Fruit fly (Drosophila melanogaster) whole organism, prepupa: Measurements from ENCODE around the gene CG32679.
A peak's percentile ranks its signal among the peaks of the same experiment; 100 is the strongest.

Experiments
- Blimp-1 ChIP-seq: fragments of 200-800 bp; sonication (Bioruptor generic); optimal IDR thresholded peaks from 3 replicates; lab custom pipeline; 2017; ENCODE audit warnings: missing biosample characterization, missing genetic modification characterization, mild to moderate bottlenecking, moderate library complexity, missing genetic modification reagents
- CG11294 ChIP-seq: fragments of 200-800 bp; sonication (Bioruptor generic); IDR thresholded peaks from 2 replicates; pipeline ENCODE4 v1.3.6; 2022; ENCODE audit warnings: missing biosample characterization, missing genetic modification characterization
- CG11902 ChIP-seq: fragments of 200-800 bp; sonication (Bioruptor generic); optimal IDR thresholded peaks from 3 replicates; lab custom pipeline; 2016; ENCODE audit warnings: missing biosample characterization, missing genetic modification characterization
- CG15336 ChIP-seq: fragments of 200-800 bp; sonication (Bioruptor generic); IDR thresholded peaks from 2 replicates; pipeline ENCODE4 v1.3.6; 2022; ENCODE audit warnings: missing biosample characterization, missing genetic modification characterization
- CG1621 ChIP-seq: fragments of 200-800 bp; sonication (Bioruptor generic); optimal IDR thresholded peaks from 3 replicates; lab custom pipeline; 2018; ENCODE audit warnings: missing biosample characterization, mild to moderate bottlenecking, missing genetic modification characterization
- CG16779 ChIP-seq: fragments of 200-800 bp; sonication (Bioruptor generic); optimal IDR thresholded peaks from 3 replicates; lab custom pipeline; 2017; ENCODE audit warnings: missing biosample characterization, mild to moderate bottlenecking, missing genetic modification characterization
- CG3032 ChIP-seq: fragments of 200-800 bp; optimal IDR thresholded peaks from 2 replicates; lab custom pipeline; 2019; ENCODE audit warnings: missing biosample characterization, mild to moderate bottlenecking, missing genetic modification characterization, moderate library complexity
- CG31627 ChIP-seq: fragments of 200-800 bp; sonication (Bioruptor generic); optimal IDR thresholded peaks from 3 replicates; lab custom pipeline; 2016; ENCODE audit warnings: missing biosample characterization, missing genetic modification characterization
- CG34406 ChIP-seq: fragments of 200-800 bp; sonication (Bioruptor generic); optimal IDR thresholded peaks from 3 replicates; lab custom pipeline; 2016; ENCODE audit warnings: missing biosample characterization, missing genetic modification characterization
- CG3919 ChIP-seq: fragments of 200-800 bp; sonication (Bioruptor generic); optimal IDR thresholded peaks from 3 replicates; lab custom pipeline; 2016; ENCODE audit warnings: missing biosample characterization, missing genetic modification characterization
- CG4318 ChIP-seq: fragments of 200-800 bp; sonication (Bioruptor generic); optimal IDR thresholded peaks from 3 replicates; lab custom pipeline; 2017; ENCODE audit warnings: missing biosample characterization, mild to moderate bottlenecking, missing genetic modification characterization
- CG6163 ChIP-seq: fragments of 200-800 bp; sonication (Bioruptor generic); IDR thresholded peaks from 3 replicates; pipeline ENCODE4 v1.3.6; 2022; ENCODE audit warnings: missing biosample characterization, missing genetic modification characterization
- CG6808 ChIP-seq: fragments of 200-800 bp; sonication (Bioruptor generic); optimal IDR thresholded peaks from 3 replicates; lab custom pipeline; 2017; ENCODE audit warnings: missing biosample characterization, missing genetic modification characterization, mild to moderate bottlenecking, moderate library complexity, missing genetic modification reagents
- Eip75B ChIP-seq: fragments of 200-800 bp; sonication (Bioruptor generic); optimal IDR thresholded peaks from 3 replicates; lab custom pipeline; 2016; ENCODE audit warnings: missing biosample characterization, missing genetic modification characterization
- Eip78C ChIP-seq: fragments of 200-800 bp; sonication (Bioruptor generic); peaks from one replicate; lab custom pipeline; 2016; ENCODE audit warnings: missing biosample characterization, missing genetic modification characterization
- Eip93F ChIP-seq: fragments of 200-800 bp; sonication (Bioruptor generic); optimal IDR thresholded peaks from 2 replicates; lab custom pipeline; 2016; ENCODE audit warnings: missing biosample characterization, mild to moderate bottlenecking, missing genetic modification characterization
- Ets21C ChIP-seq: fragments of 200-800 bp; sonication (Bioruptor generic); optimal IDR thresholded peaks from 3 replicates; lab custom pipeline; 2016; ENCODE audit warnings: missing biosample characterization, missing genetic modification characterization
- Ets96B ChIP-seq: fragments of 200-800 bp; optimal IDR thresholded peaks from 2 replicates; lab custom pipeline; 2019; ENCODE audit warnings: missing biosample characterization, mild to moderate bottlenecking, missing genetic modification characterization, moderate library complexity
- Gug ChIP-seq: fragments of 200-800 bp; sonication (Bioruptor generic); IDR thresholded peaks from 2 replicates; pipeline ENCODE4 v1.3.6; 2022; ENCODE audit warnings: missing biosample characterization, missing genetic modification characterization
- Hr38 ChIP-seq: sonication (Bioruptor generic); optimal IDR thresholded peaks from 2 replicates; lab custom pipeline; 2016; ENCODE audit warnings: missing biosample characterization, missing genetic modification characterization
- Hr4 ChIP-seq: fragments of 200-800 bp; sonication (Bioruptor generic); optimal IDR thresholded peaks from 3 replicates; lab custom pipeline; 2016; ENCODE audit warnings: missing biosample characterization, missing genetic modification characterization
- Met ChIP-seq: fragments of 200-800 bp; sonication (Bioruptor generic); optimal IDR thresholded peaks from 3 replicates; lab custom pipeline; 2016; ENCODE audit warnings: missing biosample characterization, missing genetic modification characterization
- Smox ChIP-seq: fragments of 200-800 bp; sonication (Bioruptor generic); optimal IDR thresholded peaks from 3 replicates; lab custom pipeline; 2016; ENCODE audit warnings: missing biosample characterization, missing genetic modification characterization
- Sox102F ChIP-seq: fragments of 200-800 bp; sonication (Bioruptor generic); optimal IDR thresholded peaks from 2 replicates; lab custom pipeline; 2016; ENCODE audit warnings: missing biosample characterization, mild to moderate bottlenecking, missing genetic modification characterization
- Sox14 ChIP-seq: fragments of 200-800 bp; sonication (Bioruptor generic); optimal IDR thresholded peaks from 3 replicates; lab custom pipeline; 2016; ENCODE audit warnings: missing biosample characterization, missing genetic modification characterization
- Sox15 ChIP-seq: fragments of 200-800 bp; sonication (Bioruptor generic); optimal IDR thresholded peaks from 3 replicates; lab custom pipeline; 2016; ENCODE audit warnings: missing biosample characterization, missing genetic modification characterization
- achi ChIP-seq: fragments of 200-800 bp; sonication (Bioruptor generic); optimal IDR thresholded peaks from 3 replicates; lab custom pipeline; 2016; ENCODE audit warnings: missing biosample characterization, missing genetic modification characterization
- acj6 ChIP-seq: fragments of 200-800 bp; sonication (Bioruptor generic); optimal IDR thresholded peaks from 3 replicates; lab custom pipeline; 2016; ENCODE audit warnings: missing biosample characterization, missing genetic modification characterization
- dsx ChIP-seq: fragments of 200-800 bp; optimal IDR thresholded peaks from 3 replicates; lab custom pipeline; 2019; ENCODE audit warnings: missing biosample characterization, mild to moderate bottlenecking, missing genetic modification characterization, moderate library complexity; ENCODE audit not compliant: poor library complexity, severe bottlenecking
- esn ChIP-seq: fragments of 200-800 bp; sonication (Bioruptor generic); optimal IDR thresholded peaks from 2 replicates; lab custom pipeline; 2016; ENCODE audit warnings: missing biosample characterization, mild to moderate bottlenecking, missing genetic modification characterization, moderate library complexity
- fd59A ChIP-seq: fragments of 200-800 bp; sonication (Bioruptor generic); optimal IDR thresholded peaks from 2 replicates; lab custom pipeline; 2017; ENCODE audit warnings: missing biosample characterization, mild to moderate bottlenecking, missing genetic modification characterization, missing genetic modification reagents
- fd85E ChIP-seq: fragments of 200-800 bp; sonication (Bioruptor generic); optimal IDR thresholded peaks from 3 replicates; lab custom pipeline; 2016; ENCODE audit warnings: missing biosample characterization, missing genetic modification characterization
- lz ChIP-seq: fragments of 200-800 bp; sonication (Bioruptor generic); optimal IDR thresholded peaks from 3 replicates; lab custom pipeline; 2016; ENCODE audit warnings: missing biosample characterization, missing genetic modification characterization
- pdm3 ChIP-seq: fragments of 200-800 bp; sonication (Bioruptor generic); optimal IDR thresholded peaks from 3 replicates; lab custom pipeline; 2016; ENCODE audit warnings: missing biosample characterization, missing genetic modification characterization
- ss ChIP-seq, 2 experiments: fragments of 200-800 bp; sonication (Bioruptor generic); optimal IDR thresholded peaks; 2 replicates in 1 of 2; 3 replicates in 1 of 2; lab custom pipeline; 2017 to 2018; ENCODE audit warnings: mild to moderate bottlenecking in 2 of 2, missing biosample characterization in 2 of 2, missing genetic modification characterization in 2 of 2, moderate library complexity in 1 of 2
- svp ChIP-seq: fragments of 200-800 bp; sonication (Bioruptor generic); peaks from one replicate; lab custom pipeline; 2016; ENCODE audit warnings: missing biosample characterization, missing genetic modification characterization
- topi ChIP-seq: fragments of 200-800 bp; sonication (Bioruptor generic); optimal IDR thresholded peaks from 3 replicates; lab custom pipeline; 2016; ENCODE audit warnings: missing biosample characterization, missing genetic modification characterization
- vri ChIP-seq: fragments of 200-800 bp; sonication (Bioruptor generic); optimal IDR thresholded peaks from 3 replicates; lab custom pipeline; 2016; ENCODE audit warnings: missing biosample characterization, mild to moderate bottlenecking, missing genetic modification characterization

CG32679 gene

dm6 chrX:10370201-10371038 is 3.1 kb upstream of the CG32679 start:
- TF ChIP-seq CG6163 (GFP tag; lab: Robert Waterston, UW) (no peak), svp (GFP tag; lab: Kevin White, UChicago) (peak; percentile 90)

DNA sequence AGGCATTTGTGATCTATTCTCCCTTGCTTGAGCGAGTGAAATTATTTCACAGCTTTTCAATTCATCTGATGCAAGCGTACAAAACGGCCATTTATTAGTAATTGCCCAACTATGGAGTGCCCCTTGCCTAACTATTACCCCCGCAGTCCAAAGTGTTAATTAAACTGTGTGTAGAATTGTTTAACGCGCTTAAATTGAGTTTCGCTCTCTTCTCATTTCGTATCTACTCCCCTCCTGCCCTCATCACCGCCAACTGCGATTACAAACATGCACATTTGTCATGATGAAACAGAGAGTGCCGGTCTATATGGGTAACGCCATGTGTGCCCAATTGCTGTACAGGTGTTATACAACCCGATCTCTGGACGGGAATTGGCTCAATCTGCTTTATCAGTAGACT is 2.5 kb upstream of the CG32679 start:
- no peak for TF ChIP-seq CG1621 (tag; lab: Kevin White, UChicago)
- peak; percentile 48 for TF ChIP-seq vri (GFP tag; lab: Kevin White, UChicago)

DNA sequence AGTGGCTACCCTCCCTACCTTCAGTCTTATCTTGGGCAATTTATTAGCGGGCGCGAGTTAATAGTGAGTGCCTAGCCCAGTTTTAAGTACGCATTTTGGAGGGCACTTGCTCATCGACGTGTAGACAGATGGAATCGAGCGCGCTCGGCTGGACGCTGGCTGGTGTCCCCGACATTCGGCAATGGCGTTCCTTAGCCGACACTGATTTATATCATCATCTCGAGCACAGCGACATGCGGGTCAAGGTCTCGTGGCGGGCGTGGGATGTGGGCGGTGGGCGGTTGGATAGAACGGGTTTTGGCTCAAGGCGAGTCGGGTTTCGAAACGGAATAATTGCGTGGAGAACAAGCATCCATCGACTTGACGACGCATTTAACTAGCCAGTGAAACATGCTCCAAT is 2.0 kb upstream of the CG32679 start:
- TF ChIP-seq Sox15 (GFP tag; lab: Kevin White, UChicago) (no peak), Blimp-1 (GFP tag; lab: Kevin White, UChicago) (no peak), CG31627 (GFP tag; lab: Kevin White, UChicago) (no peak), CG6808 (GFP tag; lab: Kevin White, UChicago) (no peak), CG16779 (tag; lab: Kevin White, UChicago) (no peak), Eip93F (GFP tag; lab: Kevin White, UChicago) (no peak), Met (GFP tag; lab: Kevin White, UChicago) (no peak), achi (GFP tag; lab: Kevin White, UChicago) (no peak), CG4318 (GFP tag; lab: Kevin White, UChicago) (no peak), CG34406 (no peak), CG6163 (GFP tag; lab: Robert Waterston, UW) (no peak), pdm3 (GFP tag; lab: Kevin White, UChicago) (no peak), Eip78C (no peak), topi (no peak), CG3032 (tag; lab: Kevin White, UChicago) (no peak), Smox (GFP tag; lab: Kevin White, UChicago) (no peak), acj6 (no peak), CG15336 (GFP tag; lab: Robert Waterston, UW) (no peak), Hr4 (GFP tag; lab: Kevin White, UChicago) (no peak), fd59A (GFP tag; lab: Kevin White, UChicago) (no peak)

DNA sequence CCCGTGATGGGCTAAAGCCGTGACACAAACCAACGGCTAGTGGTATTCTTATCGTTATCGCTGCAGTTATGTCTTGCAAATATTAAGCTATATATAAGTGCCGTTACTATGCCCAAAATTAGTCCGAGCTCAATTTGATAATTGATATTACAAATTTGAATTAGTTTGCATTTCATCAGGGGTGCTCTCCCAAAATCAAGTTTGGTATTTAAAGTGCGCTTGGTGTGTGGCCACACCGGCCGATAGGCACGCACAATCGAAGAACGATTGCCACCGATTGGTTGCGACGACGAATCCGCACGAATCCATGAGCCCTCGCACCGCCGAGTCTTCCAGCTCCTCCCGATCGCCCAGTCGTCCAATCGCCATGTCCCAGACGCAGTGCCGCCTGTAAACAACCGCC is 530 bp upstream of the CG32679 start, which contains the start of gene CG17841:
Gene CG17841, plus strand, starts transcription at position 252 of the 403 bp plus-strand sequence.
- TF ChIP-seq CG6163 (GFP tag; lab: Robert Waterston, UW) (0 out of 3 replicates have a peak, but pooled peaks have one; percentile 11), achi (GFP tag; lab: Kevin White, UChicago) (no peak)

- TF ChIP-seq topi (peak; percentile 25), fd85E (no peak), Gug (no peak), Sox15 (GFP tag; lab: Kevin White, UChicago) (no peak), Sox14 (GFP tag; lab: Kevin White, UChicago) (peak; percentile 60), Hr38 (GFP tag; lab: Kevin White, UChicago) (no peak), Sox102F (GFP tag; lab: Kevin White, UChicago) (peak; percentile 45), Blimp-1 (GFP tag; lab: Kevin White, UChicago) (no peak), Eip75B (peak; percentile 25), CG11902 (no peak), CG3032 (tag; lab: Kevin White, UChicago) (no peak), dsx (GFP tag; lab: Kevin White, UChicago) (peak; percentile 55), achi (GFP tag; lab: Kevin White, UChicago) (peak; percentile 36), vri (GFP tag; lab: Kevin White, UChicago) (peak; percentile 43), CG15336 (GFP tag; lab: Robert Waterston, UW) (peak; percentile 42), acj6 (no peak), Ets21C (no peak), CG1621 (tag; lab: Kevin White, UChicago) (no peak), CG6163 (GFP tag; lab: Robert Waterston, UW) (peak; percentile 47; the same call in 2 of the 3 replicates), CG3919 (GFP tag; lab: Kevin White, UChicago) (peak; percentile 23), Met (GFP tag; lab: Kevin White, UChicago) (no peak), pdm3 (GFP tag; lab: Kevin White, UChicago) (peak; percentile 18), ss (GFP tag; optimal IDR thresholded peaks at IDR 0.05; lab: Kevin White, UChicago) (peak; percentile 58 to 63), esn (GFP tag; lab: Kevin White, UChicago) (peak; percentile 22), CG11294 (GFP tag; lab: Robert Waterston, UW) (no peak), lz (GFP tag; lab: Kevin White, UChicago) (peak; percentile 9), Ets96B (tag; lab: Kevin White, UChicago) (no peak), svp (GFP tag; lab: Kevin White, UChicago) (peak; percentile 39)
Measured at dm6 chrX:10365748-10366415, 1.4 kb downstream of the CG32679 start.
